Fruit fly (Drosophila melanogaster): ENCODE data around the gene CG4849.

The CG4849 gene

dm6 chr3R:27922673-27923175 is 40.5 kb upstream of the CG4849 start, which contains the start of gene RpL4 (continued):
- TF ChIP-seq lmd (GFP tag; IDR thresholded peaks at IDR 0.05) (peak; percentile 58), ERR (GFP tag; optimal IDR thresholded peaks at IDR 0.05) (no peak), CG34376 (GFP tag; optimal IDR thresholded peaks at IDR 0.05) (peak; percentile 93), CG15601 (tag; optimal IDR thresholded peaks at IDR 0.05) (peak; percentile 76), da (GFP tag; optimal IDR thresholded peaks at IDR 0.05) (peak; percentile 40), tna (GFP tag; IDR thresholded peaks at IDR 0.05; ENCODE audit: partially characterized antibody) (0 out of 2 replicates have a peak, but pooled peaks have one; percentile 16), HmgZ (tag; optimal IDR thresholded peaks at IDR 0.05) (peak; percentile 65), luna (GFP tag; optimal IDR thresholded peaks at IDR 0.05) (peak; percentile 79), CG33557 (GFP tag; optimal IDR thresholded peaks at IDR 0.05) (peak; percentile 86), hkb (optimal IDR thresholded peaks at IDR 0.05) (no peak), hkb (GFP tag; IDR thresholded peaks at IDR 0.05) (peak; percentile 84), CTCF (GFP tag; optimal IDR thresholded peaks at IDR 0.05) (peak; percentile 45), kay (GFP tag; optimal IDR thresholded peaks at IDR 0.05) (no peak), sens-2 (GFP tag; IDR thresholded peaks at IDR 0.05) (peak; percentile 89), Hr78 (GFP tag; optimal IDR thresholded peaks at IDR 0.05) (peak in 1 of 2 experiments; percentile 19), CoRest (tag; optimal IDR thresholded peaks at IDR 0.05) (peak; percentile 75), unpg (GFP tag; optimal IDR thresholded peaks at IDR 0.05) (peak; percentile 82), chif (GFP tag; optimal IDR thresholded peaks at IDR 0.05) (peak; percentile 68 to 84), CG14667 (GFP tag; IDR thresholded peaks at IDR 0.05) (no peak), gt (GFP tag; IDR thresholded peaks at IDR 0.05) (no peak), CG10959 (GFP tag; IDR thresholded peaks at IDR 0.05) (no peak; the same call in 1 of the 2 replicates), sna (GFP tag; IDR thresholded peaks at IDR 0.05; ENCODE audit: partially characterized antibody) (no peak), zfh1 (GFP tag; IDR thresholded peaks at IDR 0.05) (peak; percentile 91), CG8478 (optimal IDR thresholded peaks at IDR 0.05) (peak; percentile 41), Usf (GFP tag; optimal IDR thresholded peaks at IDR 0.05) (peak; percentile 72), Gsc (GFP tag; IDR thresholded peaks at IDR 0.05) (no peak), chm (GFP tag; IDR thresholded peaks at IDR 0.05) (peak; percentile 94), dmrt99B (tag; optimal IDR thresholded peaks at IDR 0.05) (peak; percentile 64), CG31365 (tag; optimal IDR thresholded peaks at IDR 0.05) (peak; percentile 69), CG12744 (GFP tag; optimal IDR thresholded peaks at IDR 0.05) (peak; percentile 78), CG6813 (GFP tag; optimal IDR thresholded peaks at IDR 0.05) (peak; percentile 93), oc (tag; optimal IDR thresholded peaks at IDR 0.05) (peak; percentile 44), al (GFP tag; IDR thresholded peaks at IDR 0.05) (peak; percentile 61)

dm6 chr3R:27925000-27925970 is 37.9 kb upstream of the CG4849 start, which contains the start of gene mino:
Gene mino, plus strand, starts transcription at chr3R:27925191.
- TF ChIP-seq pan (optimal IDR thresholded peaks at IDR 0.05), result no peak
- TF ChIP-seq pan (GFP tag; optimal IDR thresholded peaks at IDR 0.05 in 1 of 2, IDR thresholded peaks at IDR 0.05 in 1 of 2), result no peak
- TF ChIP-seq amos (GFP tag; IDR thresholded peaks at IDR 0.05; ENCODE audit: partially characterized antibody), result no peak; the same call in 1 of the 2 replicates
- no peak for TF ChIP-seq Awh (GFP tag; IDR thresholded peaks at IDR 0.05)
- peak; percentile 80 for TF ChIP-seq CG34376 (GFP tag; optimal IDR thresholded peaks at IDR 0.05)
- peak; percentile 40; the same call in 1 of the 2 replicates for TF ChIP-seq Adf1 (GFP tag; IDR thresholded peaks at IDR 0.05)
- TF ChIP-seq CG11247 (GFP tag; IDR thresholded peaks at IDR 0.05), result no peak
- no peak for TF ChIP-seq CG17385 (GFP tag; optimal IDR thresholded peaks at IDR 0.05)
- no peak; the same call in 1 of the 2 replicates for TF ChIP-seq CG14014 (GFP tag; IDR thresholded peaks at IDR 0.05)
- TF ChIP-seq CG8281 (tag; optimal IDR thresholded peaks at IDR 0.05), result no peak
- no peak for TF ChIP-seq Hr39 (optimal IDR thresholded peaks at IDR 0.05)
- TF ChIP-seq gsb-n (tag; optimal IDR thresholded peaks at IDR 0.05), result no peak
- TF ChIP-seq Sry-β (GFP tag; optimal IDR thresholded peaks at IDR 0.05), result no peak
- TF ChIP-seq CG4360 (GFP tag; IDR thresholded peaks at IDR 0.05), result no peak
- no peak for TF ChIP-seq gcm (GFP tag; optimal IDR thresholded peaks at IDR 0.05)
- TF ChIP-seq ap (GFP tag; IDR thresholded peaks at IDR 0.05), result no peak
- TF ChIP-seq pfk (GFP tag; optimal IDR thresholded peaks at IDR 0.05), result no peak
- TF ChIP-seq Mes4 (GFP tag; optimal IDR thresholded peaks at IDR 0.05), result no peak
- TF ChIP-seq CG2712 (tag; optimal IDR thresholded peaks at IDR 0.05), result no peak
